Worm (Caenorhabditis elegans) whole organism, mixed stage, embryonic: Measurements from ENCODE around the gene C18B10.6.
A peak's percentile ranks its signal among the peaks of the same experiment; 100 is the strongest.

Experiments used
- M03D4.4 ChIP-seq: sonication (generic microtip); optimal IDR thresholded peaks from 2 replicates; lab custom pipeline; 2017; ENCODE audit warnings: mild to moderate bottlenecking, missing genetic modification characterization, missing compliant biosample characterization
- bed-3 ChIP-seq: fragments of 200-800 bp; sonication (Bioruptor generic); optimal IDR thresholded peaks from 3 replicates; lab custom pipeline; 2018; ENCODE audit warnings: mild to moderate bottlenecking, missing genetic modification characterization, moderate library complexity, missing compliant biosample characterization
- blmp-1 ChIP-seq: fragments of 150-350 bp; optimal IDR thresholded peaks from 2 replicates; lab custom pipeline; 2014; ENCODE audit warnings: missing biosample characterization, missing genetic modification characterization
- ceh-39 ChIP-seq: fragments of 150-350 bp; optimal IDR thresholded peaks from 2 replicates; lab custom pipeline; 2014; ENCODE audit warnings: missing biosample characterization, missing genetic modification characterization
- ceh-43 ChIP-seq: fragments of 200-800 bp; sonication (Bioruptor generic); optimal IDR thresholded peaks from 2 replicates; lab custom pipeline; 2018; ENCODE audit warnings: mild to moderate bottlenecking, missing genetic modification characterization, moderate library complexity, missing compliant biosample characterization
- ceh-83 ChIP-seq: fragments of 200-800 bp; sonication (Bioruptor generic); optimal IDR thresholded peaks from 2 replicates; lab custom pipeline; 2018; ENCODE audit warnings: mild to moderate bottlenecking, missing genetic modification characterization, missing compliant biosample characterization
- ces-1 ChIP-seq: fragments of 150-350 bp; optimal IDR thresholded peaks from 2 replicates; lab custom pipeline; 2014; ENCODE audit warnings: missing biosample characterization, missing genetic modification reagents, missing genetic modification characterization
- cnd-1 ChIP-seq: fragments of 200-800 bp; sonication (Bioruptor generic); optimal IDR thresholded peaks from 2 replicates; lab custom pipeline; 2018; ENCODE audit warnings: mild to moderate bottlenecking, missing genetic modification characterization, missing compliant biosample characterization
- drap-1 ChIP-seq: fragments of 200-800 bp; sonication (Bioruptor generic); optimal IDR thresholded peaks from 3 replicates; lab custom pipeline; 2018; ENCODE audit warnings: mild to moderate bottlenecking, missing genetic modification characterization, missing compliant biosample characterization
- elt-1 ChIP-seq: sonication (generic microtip); optimal IDR thresholded peaks from 2 replicates; lab custom pipeline; 2017; ENCODE audit warnings: missing genetic modification characterization, mild to moderate bottlenecking, missing compliant biosample characterization, antibody characterized with exemption, moderate library complexity, borderline replicate concordance; ENCODE audit not compliant: insufficient read depth
- elt-3 ChIP-seq: fragments of 150-350 bp; optimal IDR thresholded peaks from 2 replicates; lab custom pipeline; 2014; ENCODE audit warnings: missing biosample characterization, missing genetic modification characterization
- flh-1 ChIP-seq: fragments of 200-800 bp; sonication (Bioruptor generic); optimal IDR thresholded peaks from 2 replicates; lab custom pipeline; 2018; ENCODE audit warnings: mild to moderate bottlenecking, missing genetic modification characterization, moderate library complexity, missing compliant biosample characterization
- ham-2 ChIP-seq: fragments of 200-800 bp; sonication (Bioruptor generic); optimal IDR thresholded peaks from 2 replicates; lab custom pipeline; 2018; ENCODE audit warnings: mild to moderate bottlenecking, missing genetic modification characterization, missing compliant biosample characterization
- hlh-1 ChIP-seq: fragments of 150-350 bp; optimal IDR thresholded peaks from 2 replicates; lab custom pipeline; 2014; ENCODE audit warnings: missing biosample characterization, missing genetic modification reagents, missing genetic modification characterization
- lin-32 ChIP-seq: fragments of 200-800 bp; sonication (Bioruptor generic); optimal IDR thresholded peaks from 2 replicates; lab custom pipeline; 2018; ENCODE audit warnings: mild to moderate bottlenecking, missing genetic modification characterization, missing compliant biosample characterization
- lsy-2 ChIP-seq: fragments of 150-350 bp; optimal IDR thresholded peaks from 2 replicates; lab custom pipeline; 2014; ENCODE audit warnings: missing biosample characterization, missing genetic modification characterization
- mab-5 ChIP-seq: fragments of 150-350 bp; optimal IDR thresholded peaks from 2 replicates; lab custom pipeline; 2014; ENCODE audit warnings: missing biosample characterization, missing genetic modification characterization
- mep-1 ChIP-seq: fragments of 150-350 bp; optimal IDR thresholded peaks from 2 replicates; lab custom pipeline; 2017; ENCODE audit warnings: missing biosample characterization, missing genetic modification reagents, missing genetic modification characterization, inconsistent platforms
- mls-2 ChIP-seq: sonication (generic microtip); optimal IDR thresholded peaks from 2 replicates; lab custom pipeline; 2016; ENCODE audit warnings: mild to moderate bottlenecking, missing genetic modification characterization, moderate library complexity, missing compliant biosample characterization
- nhr-2 ChIP-seq: fragments of 150-350 bp; optimal IDR thresholded peaks from 2 replicates; lab custom pipeline; 2014; ENCODE audit warnings: missing biosample characterization, missing genetic modification characterization
- nhr-237 ChIP-seq: fragments of 150-350 bp; optimal IDR thresholded peaks from 2 replicates; lab custom pipeline; 2014; ENCODE audit warnings: missing biosample characterization, missing genetic modification characterization
- nhr-28 ChIP-seq: fragments of 150-350 bp; optimal IDR thresholded peaks from 2 replicates; lab custom pipeline; 2014; ENCODE audit warnings: missing biosample characterization, missing genetic modification characterization
- nhr-76 ChIP-seq: sonication (generic microtip); optimal IDR thresholded peaks from 2 replicates; lab custom pipeline; 2017; ENCODE audit warnings: missing biosample characterization, missing genetic modification characterization
- pha-4 ChIP-seq: fragments of 150-350 bp; optimal IDR thresholded peaks from 2 replicates; lab custom pipeline; 2018; ENCODE audit warnings: missing biosample characterization, missing genetic modification reagents, missing genetic modification characterization
- sem-2 ChIP-seq: fragments of 200-800 bp; sonication (Bioruptor generic); optimal IDR thresholded peaks from 2 replicates; lab custom pipeline; 2018; ENCODE audit warnings: mild to moderate bottlenecking, missing genetic modification characterization, missing compliant biosample characterization
- snpc-4 ChIP-seq: fragments of 150-350 bp; optimal IDR thresholded peaks from 2 replicates; lab custom pipeline; 2014; ENCODE audit warnings: missing biosample characterization, missing genetic modification characterization
- sptf-1 ChIP-seq: sonication (generic microtip); optimal IDR thresholded peaks from 2 replicates; lab custom pipeline; 2017; ENCODE audit warnings: mild to moderate bottlenecking, missing genetic modification characterization, moderate library complexity, missing compliant biosample characterization
- tbx-8 ChIP-seq: fragments of 200-800 bp; sonication (Bioruptor generic); optimal IDR thresholded peaks from 2 replicates; lab custom pipeline; 2018; ENCODE audit warnings: mild to moderate bottlenecking, missing genetic modification characterization, moderate library complexity, missing compliant biosample characterization
- unc-120 ChIP-seq: sonication (generic microtip); optimal IDR thresholded peaks from 2 replicates; lab custom pipeline; 2017; ENCODE audit warnings: missing genetic modification characterization, missing compliant biosample characterization; ENCODE audit not compliant: poor library complexity, severe bottlenecking
- unc-39 ChIP-seq: fragments of 150-350 bp; optimal IDR thresholded peaks from 2 replicates; lab custom pipeline; 2014; ENCODE audit warnings: missing biosample characterization, missing genetic modification characterization
- unc-62 ChIP-seq: fragments of 150-350 bp; optimal IDR thresholded peaks from 2 replicates; lab custom pipeline; 2014; ENCODE audit warnings: missing biosample characterization, missing genetic modification reagents, missing genetic modification characterization
- zip-8 ChIP-seq: fragments of 150-350 bp; optimal IDR thresholded peaks from 2 replicates; lab custom pipeline; 2014; ENCODE audit warnings: missing biosample characterization, missing genetic modification characterization
- ztf-11 ChIP-seq: fragments of 150-350 bp; optimal IDR thresholded peaks from 2 replicates; lab custom pipeline; 2014; ENCODE audit warnings: missing biosample characterization, missing genetic modification characterization

C18B10.6 gene

DNA sequence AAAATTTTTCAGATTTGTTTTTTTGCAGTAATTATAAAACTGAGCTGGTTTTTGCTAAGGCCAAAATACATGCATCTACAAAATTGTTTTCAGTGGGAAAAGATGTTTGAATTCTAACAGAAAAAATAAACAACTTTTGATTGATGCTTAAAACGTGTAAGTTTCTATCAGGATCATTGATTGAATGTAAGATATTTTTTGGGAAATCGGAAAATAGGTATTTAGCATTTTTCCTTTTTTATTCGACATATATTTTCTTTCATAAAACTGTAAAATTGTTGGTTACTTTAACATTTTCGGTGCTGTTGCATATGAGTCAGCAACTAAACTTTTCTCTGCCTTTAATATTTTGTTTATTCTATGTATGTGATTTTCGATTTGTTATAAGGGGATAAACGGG, 43.6 kb upstream of the C18B10.6 start, which contains the start of gene C54F6.20:
C54F6.20 (plus strand) TSS at position 301 of the 400 bp plus-strand sequence.
- no peak for TF ChIP-seq ces-1 (GFP tag; lab: Kevin White, UChicago)
- TF ChIP-seq blmp-1 (tag; lab: Kevin White, UChicago) = no peak
- no peak for TF ChIP-seq unc-39 (tag; lab: Kevin White, UChicago)
- TF ChIP-seq ham-2 = no peak
- no peak for TF ChIP-seq snpc-4
- TF ChIP-seq hlh-1 (tag; lab: Kevin White, UChicago) = no peak
- TF ChIP-seq nhr-76 (tag; lab: Kevin White, UChicago) = no peak
- TF ChIP-seq nhr-237 (tag; lab: Kevin White, UChicago) = no peak

DNA sequence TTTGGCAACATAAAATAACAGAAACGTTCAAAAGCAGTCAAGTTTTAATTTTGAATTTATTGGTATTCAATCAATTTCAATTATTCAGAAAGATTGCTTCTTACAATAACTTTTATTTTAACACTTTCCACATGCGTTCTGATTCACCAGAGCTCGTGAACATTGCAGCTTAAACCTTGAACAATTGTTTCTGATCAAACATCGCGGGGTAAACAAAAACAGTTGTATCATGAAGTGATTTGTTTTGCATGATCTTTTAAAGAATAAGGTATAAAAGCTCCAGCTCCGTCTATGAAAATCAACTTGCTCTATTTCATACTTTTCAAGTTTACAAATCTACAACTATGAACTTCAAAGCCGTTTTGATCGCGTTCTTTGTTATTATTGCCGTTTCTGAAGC, 42.5 kb upstream of the C18B10.6 start, which contains the start of gene C54F6.6:
C54F6.6 (plus strand) TSS at position 301 of the 400 bp plus-strand sequence.
- TF ChIP-seq tbx-8 (no peak), hlh-1 (tag; lab: Kevin White, UChicago) (no peak), sptf-1 (tag; lab: Kevin White, UChicago) (no peak), ceh-43 (no peak), drap-1 (no peak), nhr-76 (tag; lab: Kevin White, UChicago) (no peak), unc-39 (tag; lab: Kevin White, UChicago) (no peak), elt-3 (tag; lab: Kevin White, UChicago) (no peak), nhr-2 (tag; lab: Kevin White, UChicago) (no peak), pha-4 (tag; lab: Kevin White, UChicago) (no peak), cnd-1 (tag; lab: Kevin White, UChicago) (no peak), ham-2 (no peak)

DNA sequence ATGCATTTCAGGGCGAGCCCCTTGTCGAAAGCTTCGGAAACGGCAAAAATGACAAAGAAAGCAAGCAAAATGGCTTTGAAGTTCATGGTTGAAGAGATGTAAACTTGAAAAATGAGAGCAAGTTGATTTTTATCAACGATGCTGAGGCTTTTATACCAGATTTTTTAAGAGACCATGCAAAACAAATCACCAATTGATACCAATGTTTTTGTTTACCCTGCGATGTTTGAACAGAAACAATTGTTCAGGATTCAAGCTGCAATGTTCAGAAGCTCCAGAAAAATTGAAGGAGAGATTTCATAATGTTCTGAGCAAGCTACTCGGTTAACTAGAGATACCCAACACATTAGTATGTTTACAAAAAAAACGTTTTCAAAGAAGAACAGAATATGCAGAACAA, 41.4 kb upstream of the C18B10.6 start, which contains the start of gene C54F6.15:
C54F6.15 (minus strand) TSS at position 101 of the 400 bp plus-strand sequence.
- TF ChIP-seq nhr-237 (tag; lab: Kevin White, UChicago) (no peak), ces-1 (GFP tag; lab: Kevin White, UChicago) (no peak), mls-2 (no peak), flh-1 (GFP tag; lab: Kevin White, UChicago) (no peak), nhr-28 (tag; lab: Kevin White, UChicago) (no peak), unc-120 (tag; lab: Kevin White, UChicago) (no peak), zip-8 (tag; lab: Kevin White, UChicago) (no peak), elt-3 (tag; lab: Kevin White, UChicago) (no peak), sem-2 (GFP tag; lab: Kevin White, UChicago) (no peak), lsy-2 (no peak), blmp-1 (tag; lab: Kevin White, UChicago) (no peak), ceh-43 (no peak), M03D4.4 (tag; lab: Kevin White, UChicago) (no peak), cnd-1 (tag; lab: Kevin White, UChicago) (no peak), snpc-4 (no peak)

- TF ChIP-seq ceh-39 (tag; lab: Kevin White, UChicago) = no peak
- TF ChIP-seq pha-4 (tag; lab: Kevin White, UChicago) = no peak
- TF ChIP-seq unc-62 (GFP tag; lab: Kevin White, UChicago) = no peak
- TF ChIP-seq mls-2 = no peak
- no peak for TF ChIP-seq ceh-83
- no peak for TF ChIP-seq elt-1 (tag; lab: Kevin White, UChicago)
These were observed 40.5 kb upstream of the C18B10.6 start for ce11 chrV:7521304-7521703.

DNA sequence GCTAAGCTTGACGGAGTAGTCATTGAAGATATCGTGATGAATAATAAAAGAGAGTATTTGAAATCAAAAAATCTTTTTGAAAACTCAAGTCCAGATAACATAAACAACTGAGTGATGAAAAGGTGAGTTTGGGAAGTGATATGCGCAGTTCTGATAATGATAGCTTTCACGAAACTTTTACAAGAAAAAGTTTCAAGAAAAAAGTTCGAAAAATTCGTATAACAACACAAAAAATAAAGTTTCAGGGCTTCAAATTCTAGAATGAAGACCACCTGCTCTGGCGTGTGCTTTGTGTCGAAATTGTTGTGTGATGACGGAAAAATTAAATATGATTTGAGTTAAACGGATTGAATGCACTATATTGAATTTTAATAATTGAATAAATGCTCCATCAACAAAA, 39.2 kb upstream of the C18B10.6 start, which contains the start of gene srb-19:
srb-19 (minus strand) TSS at position 101 of the 400 bp plus-strand sequence.
- TF ChIP-seq blmp-1 (tag; lab: Kevin White, UChicago) = no peak
- TF ChIP-seq ces-1 (GFP tag; lab: Kevin White, UChicago) = peak; percentile 31
- no peak for TF ChIP-seq nhr-237 (tag; lab: Kevin White, UChicago)
- no peak for TF ChIP-seq sptf-1 (tag; lab: Kevin White, UChicago)
- TF ChIP-seq ztf-11 (tag; lab: Kevin White, UChicago) = no peak
- TF ChIP-seq sem-2 (GFP tag; lab: Kevin White, UChicago) = no peak
- no peak for TF ChIP-seq M03D4.4 (tag; lab: Kevin White, UChicago)
- no peak for TF ChIP-seq drap-1

DNA sequence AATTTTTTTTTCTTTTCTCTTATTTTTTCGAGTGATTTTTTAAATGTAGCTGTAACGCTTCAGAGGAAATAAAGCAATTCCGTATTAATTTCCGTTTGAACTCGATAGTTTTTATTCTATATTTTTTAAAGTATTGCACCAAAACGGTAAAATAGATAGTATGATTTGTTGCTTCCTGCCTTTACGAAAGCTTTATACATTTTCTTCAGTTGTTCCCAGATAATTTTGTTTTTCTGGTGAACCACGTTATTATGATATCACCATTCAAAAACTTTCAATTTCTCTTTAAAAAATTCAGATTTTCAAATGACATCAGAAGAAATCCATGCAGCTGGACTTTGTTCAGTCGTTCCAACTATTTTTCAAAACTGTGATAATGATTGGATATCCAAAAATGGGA, 34.1 kb upstream of the C18B10.6 start, which contains the start of gene srb-18:
srb-18 (plus strand) TSS at position 301 of the 400 bp plus-strand sequence.
- TF ChIP-seq bed-3 (GFP tag; lab: Kevin White, UChicago) = no peak
- no peak for TF ChIP-seq lin-32 (GFP tag; lab: Kevin White, UChicago)
- TF ChIP-seq blmp-1 (tag; lab: Kevin White, UChicago) = no peak
- TF ChIP-seq ham-2 = no peak
- no peak for TF ChIP-seq sptf-1 (tag; lab: Kevin White, UChicago)
- no peak for TF ChIP-seq nhr-2 (tag; lab: Kevin White, UChicago)
- TF ChIP-seq drap-1 = no peak
- no peak for TF ChIP-seq mab-5 (tag; lab: Kevin White, UChicago)
- no peak for TF ChIP-seq mep-1 (tag; lab: Kevin White, UChicago)
- no peak for TF ChIP-seq zip-8 (tag; lab: Kevin White, UChicago)
